Worm (Caenorhabditis elegans) whole organism, mixed stage, embryonic: ENCODE results near the gene W08F4.13.
"Not testable (repeated sequence)": the region's sequence is repeated elsewhere in the genome, so short reads cannot be mapped to it uniquely, and the experiment has no call there.

Experiments
- M03D4.4 ChIP-seq: sonication (generic microtip); optimal IDR thresholded peaks from 2 replicates; lab custom pipeline; 2017; ENCODE audit warnings: mild to moderate bottlenecking, missing genetic modification characterization, missing compliant biosample characterization
- blmp-1 ChIP-seq: fragments of 150-350 bp; optimal IDR thresholded peaks from 2 replicates; lab custom pipeline; 2014; ENCODE audit warnings: missing biosample characterization, missing genetic modification characterization
- ceh-43 ChIP-seq: fragments of 200-800 bp; sonication (Bioruptor generic); optimal IDR thresholded peaks from 2 replicates; lab custom pipeline; 2018; ENCODE audit warnings: mild to moderate bottlenecking, missing genetic modification characterization, moderate library complexity, missing compliant biosample characterization
- ceh-83 ChIP-seq: fragments of 200-800 bp; sonication (Bioruptor generic); optimal IDR thresholded peaks from 2 replicates; lab custom pipeline; 2018; ENCODE audit warnings: mild to moderate bottlenecking, missing genetic modification characterization, missing compliant biosample characterization
- ces-1 ChIP-seq: fragments of 150-350 bp; optimal IDR thresholded peaks from 2 replicates; lab custom pipeline; 2014; ENCODE audit warnings: missing biosample characterization, missing genetic modification reagents, missing genetic modification characterization
- drap-1 ChIP-seq: fragments of 200-800 bp; sonication (Bioruptor generic); optimal IDR thresholded peaks from 3 replicates; lab custom pipeline; 2018; ENCODE audit warnings: mild to moderate bottlenecking, missing genetic modification characterization, missing compliant biosample characterization
- elt-1 ChIP-seq: sonication (generic microtip); optimal IDR thresholded peaks from 2 replicates; lab custom pipeline; 2017; ENCODE audit warnings: missing genetic modification characterization, mild to moderate bottlenecking, missing compliant biosample characterization, antibody characterized with exemption, moderate library complexity, borderline replicate concordance; ENCODE audit not compliant: insufficient read depth
- elt-3 ChIP-seq: fragments of 150-350 bp; optimal IDR thresholded peaks from 2 replicates; lab custom pipeline; 2014; ENCODE audit warnings: missing biosample characterization, missing genetic modification characterization
- ham-2 ChIP-seq: fragments of 200-800 bp; sonication (Bioruptor generic); optimal IDR thresholded peaks from 2 replicates; lab custom pipeline; 2018; ENCODE audit warnings: mild to moderate bottlenecking, missing genetic modification characterization, missing compliant biosample characterization
- hlh-1 ChIP-seq: fragments of 150-350 bp; optimal IDR thresholded peaks from 2 replicates; lab custom pipeline; 2014; ENCODE audit warnings: missing biosample characterization, missing genetic modification reagents, missing genetic modification characterization
- lin-13 ChIP-seq: fragments of 150-350 bp; optimal IDR thresholded peaks from 2 replicates; lab custom pipeline; 2014; ENCODE audit warnings: missing biosample characterization, missing genetic modification characterization
- lin-32 ChIP-seq: fragments of 200-800 bp; sonication (Bioruptor generic); optimal IDR thresholded peaks from 2 replicates; lab custom pipeline; 2018; ENCODE audit warnings: mild to moderate bottlenecking, missing genetic modification characterization, missing compliant biosample characterization
- mab-5 ChIP-seq: fragments of 150-350 bp; optimal IDR thresholded peaks from 2 replicates; lab custom pipeline; 2014; ENCODE audit warnings: missing biosample characterization, missing genetic modification characterization
- mls-2 ChIP-seq: sonication (generic microtip); optimal IDR thresholded peaks from 2 replicates; lab custom pipeline; 2016; ENCODE audit warnings: mild to moderate bottlenecking, missing genetic modification characterization, moderate library complexity, missing compliant biosample characterization
- nhr-12 ChIP-seq: fragments of 150-350 bp; optimal IDR thresholded peaks from 2 replicates; lab custom pipeline; 2014; ENCODE audit warnings: missing biosample characterization, missing genetic modification characterization
- nhr-2 ChIP-seq: fragments of 150-350 bp; optimal IDR thresholded peaks from 2 replicates; lab custom pipeline; 2014; ENCODE audit warnings: missing biosample characterization, missing genetic modification characterization
- nhr-237 ChIP-seq: fragments of 150-350 bp; optimal IDR thresholded peaks from 2 replicates; lab custom pipeline; 2014; ENCODE audit warnings: missing biosample characterization, missing genetic modification characterization
- nhr-28 ChIP-seq: fragments of 150-350 bp; optimal IDR thresholded peaks from 2 replicates; lab custom pipeline; 2014; ENCODE audit warnings: missing biosample characterization, missing genetic modification characterization
- nhr-76 ChIP-seq: sonication (generic microtip); optimal IDR thresholded peaks from 2 replicates; lab custom pipeline; 2017; ENCODE audit warnings: missing biosample characterization, missing genetic modification characterization
- pha-4 ChIP-seq: fragments of 150-350 bp; optimal IDR thresholded peaks from 2 replicates; lab custom pipeline; 2018; ENCODE audit warnings: missing biosample characterization, missing genetic modification reagents, missing genetic modification characterization
- sem-2 ChIP-seq: fragments of 200-800 bp; sonication (Bioruptor generic); optimal IDR thresholded peaks from 2 replicates; lab custom pipeline; 2018; ENCODE audit warnings: mild to moderate bottlenecking, missing genetic modification characterization, missing compliant biosample characterization
- snpc-4 ChIP-seq: fragments of 150-350 bp; optimal IDR thresholded peaks from 2 replicates; lab custom pipeline; 2014; ENCODE audit warnings: missing biosample characterization, missing genetic modification characterization
- sptf-1 ChIP-seq: sonication (generic microtip); optimal IDR thresholded peaks from 2 replicates; lab custom pipeline; 2017; ENCODE audit warnings: mild to moderate bottlenecking, missing genetic modification characterization, moderate library complexity, missing compliant biosample characterization
- tbx-8 ChIP-seq: fragments of 200-800 bp; sonication (Bioruptor generic); optimal IDR thresholded peaks from 2 replicates; lab custom pipeline; 2018; ENCODE audit warnings: mild to moderate bottlenecking, missing genetic modification characterization, moderate library complexity, missing compliant biosample characterization
- unc-39 ChIP-seq: fragments of 150-350 bp; optimal IDR thresholded peaks from 2 replicates; lab custom pipeline; 2014; ENCODE audit warnings: missing biosample characterization, missing genetic modification characterization
- unc-62 ChIP-seq: fragments of 150-350 bp; optimal IDR thresholded peaks from 2 replicates; lab custom pipeline; 2014; ENCODE audit warnings: missing biosample characterization, missing genetic modification reagents, missing genetic modification characterization
- zip-8 ChIP-seq: fragments of 150-350 bp; optimal IDR thresholded peaks from 2 replicates; lab custom pipeline; 2014; ENCODE audit warnings: missing biosample characterization, missing genetic modification characterization
- ztf-11 ChIP-seq: fragments of 150-350 bp; optimal IDR thresholded peaks from 2 replicates; lab custom pipeline; 2014; ENCODE audit warnings: missing biosample characterization, missing genetic modification characterization

Gene W08F4.13

ce11 chrII:584321-584848 lies at the start of gene W08F4.13, which contains the start of gene W08F4.12:
Gene W08F4.13 (plus strand): TSS chrII:584798.
Gene W08F4.12 (minus strand): TSS chrII:584421.
- TF ChIP-seq nhr-28 (tag; lab: Kevin White, UChicago), result no peak
- TF ChIP-seq mab-5 (tag; lab: Kevin White, UChicago), result no peak
- TF ChIP-seq drap-1 (GFP tag; lab: Kevin White, UChicago), result no peak
- no peak for TF ChIP-seq unc-62
- TF ChIP-seq M03D4.4 (tag; lab: Kevin White, UChicago), result no peak
- TF ChIP-seq, all 35 proteins: peak for 0

ce11 chrII:535226-535625 lies 49.4 kb upstream of the W08F4.13 start, which contains the start of gene T27A1.3:
Gene T27A1.3 (plus strand): TSS chrII:535526.
- not testable (repeated sequence) for TF ChIP-seq hlh-1 (tag; lab: Kevin White, UChicago); unc-62; M03D4.4 (tag; lab: Kevin White, UChicago)

- TF ChIP-seq pha-4 (tag; lab: Kevin White, UChicago), result no peak
Measured at ce11 chrII:536775-537174, 47.8 kb upstream of the W08F4.13 start, which contains the start of gene T27A1.2. Gene T27A1.2 (minus strand): TSS chrII:536875.

ce11 chrII:542416-542815 lies 42.2 kb upstream of the W08F4.13 start:
- no peak for TF ChIP-seq lin-13 (tag; lab: Kevin White, UChicago)
- TF ChIP-seq mab-5 (tag; lab: Kevin White, UChicago), result no peak
- TF ChIP-seq nhr-2 (tag; lab: Kevin White, UChicago), result no peak
- TF ChIP-seq ceh-43 (GFP tag; lab: Kevin White, UChicago), result no peak
- TF ChIP-seq tbx-8 (GFP tag; lab: Kevin White, UChicago), result no peak
- TF ChIP-seq ceh-83 (GFP tag; lab: Kevin White, UChicago), result no peak
- no peak for TF ChIP-seq M03D4.4 (tag; lab: Kevin White, UChicago)
- TF ChIP-seq sptf-1 (tag; lab: Kevin White, UChicago), result no peak
- no peak for TF ChIP-seq sem-2 (GFP tag; lab: Kevin White, UChicago)
- TF ChIP-seq nhr-28 (tag; lab: Kevin White, UChicago), result no peak
- no peak for TF ChIP-seq ces-1
- no peak for TF ChIP-seq lin-32 (GFP tag; lab: Kevin White, UChicago)
- no peak for TF ChIP-seq unc-39
- TF ChIP-seq drap-1 (GFP tag; lab: Kevin White, UChicago), result no peak
- TF ChIP-seq nhr-12, result no peak
- no peak for TF ChIP-seq elt-3 (tag; lab: Kevin White, UChicago)

- TF ChIP-seq snpc-4 (no peak), lin-32 (GFP tag; lab: Kevin White, UChicago) (no peak), nhr-28 (tag; lab: Kevin White, UChicago) (no peak), zip-8 (tag; lab: Kevin White, UChicago) (no peak), nhr-2 (tag; lab: Kevin White, UChicago) (no peak), blmp-1 (no peak)
- TF ChIP-seq, all 35 proteins: peak for 0
Measured at ce11 chrII:546405-546804, 38.2 kb upstream of the W08F4.13 start, which contains the start of gene mlt-10. Gene mlt-10 (plus strand): TSS chrII:546705.

ce11 chrII:549501-549900 lies 35.1 kb upstream of the W08F4.13 start:
- TF ChIP-seq elt-1 (no peak), unc-39 (no peak), mab-5 (tag; lab: Kevin White, UChicago) (no peak), tbx-8 (GFP tag; lab: Kevin White, UChicago) (no peak), ham-2 (GFP tag; lab: Kevin White, UChicago) (no peak), nhr-28 (tag; lab: Kevin White, UChicago) (no peak), ztf-11 (tag; lab: Kevin White, UChicago) (no peak), mls-2 (tag; lab: Kevin White, UChicago) (no peak), nhr-2 (tag; lab: Kevin White, UChicago) (no peak), drap-1 (GFP tag; lab: Kevin White, UChicago) (no peak), M03D4.4 (tag; lab: Kevin White, UChicago) (no peak), sem-2 (GFP tag; lab: Kevin White, UChicago) (no peak), lin-32 (GFP tag; lab: Kevin White, UChicago) (no peak), nhr-237 (tag; lab: Kevin White, UChicago) (no peak), zip-8 (tag; lab: Kevin White, UChicago) (no peak), snpc-4 (no peak), nhr-76 (no peak)
